Worm (Caenorhabditis elegans): ENCODE results near the gene F26F2.5.

DNA sequence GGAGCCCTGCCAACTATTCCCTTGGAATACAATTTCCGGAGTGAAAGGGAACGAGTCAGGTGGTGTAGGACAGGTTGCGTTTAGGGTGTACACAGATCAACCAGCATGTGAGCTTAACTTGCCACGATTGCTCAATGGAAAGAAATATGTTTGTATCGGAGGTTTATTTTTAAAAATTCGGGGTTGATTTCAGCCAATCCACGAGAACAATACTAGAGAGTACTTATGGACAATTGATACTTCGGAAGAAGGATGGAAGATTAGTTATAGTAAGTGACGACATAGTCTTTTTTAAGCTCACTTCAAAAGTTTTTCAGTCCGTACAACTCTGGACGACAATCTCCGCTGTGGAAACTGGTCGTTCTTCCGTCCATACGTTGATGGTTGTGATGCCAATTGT lies 1.4 kb downstream of the F26F2.5 start:
- TF ChIP-seq nhr-237 (tag; optimal IDR thresholded peaks at IDR 0.05) (no peak), nhr-11 (tag; optimal IDR thresholded peaks at IDR 0.05) (no peak)
